Fruit fly (Drosophila melanogaster) S2 (cell line): ENCODE results near the gene ato.

Source experiments
- CG8478 ChIP-seq: fragments of >200 bp; optimal IDR thresholded peaks from 2 replicates; lab custom pipeline; 2018
- CTCF ChIP-seq, 2 experiments: fragments of >200 bp; optimal IDR thresholded peaks; 2 replicates each; lab custom pipeline; 2018

- TF ChIP-seq CTCF (optimal IDR thresholded peaks at IDR 0.05; lab: Kevin White, UChicago) (no peak), CG8478 (lab: Kevin White, UChicago) (no peak)
Measured at dm6 chr3R:8277494-8278293, at the start of gene ato.
